Worm (Caenorhabditis elegans): ENCODE measurements around the gene C54C6.11.
A peak's percentile ranks its signal among the peaks of the same experiment; 100 is the strongest.

- TF ChIP-seq nhr-2 (tag; optimal IDR thresholded peaks at IDR 0.05) = no peak
- no peak for TF ChIP-seq nhr-76 (tag; optimal IDR thresholded peaks at IDR 0.05)
- no peak for TF ChIP-seq nhr-12 (tag; optimal IDR thresholded peaks at IDR 0.05)
- TF ChIP-seq mls-2 (tag; optimal IDR thresholded peaks at IDR 0.05) = no peak
- peak; percentile 56 for TF ChIP-seq unc-62 (GFP tag; optimal IDR thresholded peaks at IDR 0.05)
Observed at ce11 chrIII:3543071-3543470, 5.0 kb upstream of the C54C6.11 start.

Measured in whole organism, mixed stage, embryonic.